Worm (Caenorhabditis elegans): ENCODE results near the gene F33G12.6.

F33G12.6 gene

ce11 chrII:5093945-5094344 is 44.2 kb downstream of the F33G12.6 start, which contains the start of gene C04G6.13:
Gene C04G6.13, plus strand, starts transcription at chrII:5094245.
- TF ChIP-seq mes-4 (tag; optimal IDR thresholded peaks at IDR 0.05), result no peak
- no peak for TF ChIP-seq unc-62 (GFP tag; optimal IDR thresholded peaks at IDR 0.05)
- no peak for TF ChIP-seq ztf-6 (GFP tag; IDR thresholded peaks at IDR 0.05)
- TF ChIP-seq B0261.1 (tag; optimal IDR thresholded peaks at IDR 0.05), result no peak

- TF ChIP-seq egrh-3 (GFP tag; IDR thresholded peaks at IDR 0.05), result peak; percentile 92
Observed at ce11 chrII:5097463-5097862, 47.7 kb downstream of the F33G12.6 start.

- TF ChIP-seq nfya-2 (GFP tag; IDR thresholded peaks at IDR 0.05) (no peak), zfh-2 (GFP tag; conservative IDR thresholded peaks at IDR 0.05) (no peak), lin-35 (GFP tag; optimal IDR thresholded peaks at IDR 0.05) (no peak), athp-1 (tag; optimal IDR thresholded peaks at IDR 0.05) (no peak), dpl-1 (GFP tag; optimal IDR thresholded peaks at IDR 0.05) (no peak), ekl-4 (GFP tag; IDR thresholded peaks at IDR 0.05) (no peak), lin-26 (GFP tag; IDR thresholded peaks at IDR 0.05) (no peak), die-1 (tag; optimal IDR thresholded peaks at IDR 0.05) (no peak)
Observed at ce11 chrII:5099034-5099433, 49.3 kb downstream of the F33G12.6 start.

ce11 chrII:5099649-5100048 is 49.9 kb downstream of the F33G12.6 start, which contains the start of gene C04G6.6:
Gene C04G6.6, minus strand, starts transcription at chrII:5099749.
- no peak for TF ChIP-seq tbp1 (GFP tag; optimal IDR thresholded peaks at IDR 0.05)
- no peak for TF ChIP-seq T07F8.4 (tag; optimal IDR thresholded peaks at IDR 0.05)
- TF ChIP-seq lin-40 (tag; optimal IDR thresholded peaks at IDR 0.05), result no peak
- no peak for TF ChIP-seq mxl-1 (tag; optimal IDR thresholded peaks at IDR 0.05)

ce11 chrII:5101701-5102100 is 52.0 kb downstream of the F33G12.6 start, which contains the start of the genes idpb-3 and idpb-1:
Gene idpb-3, minus strand, starts transcription at chrII:5101801.
Gene idpb-1, plus strand, starts transcription at chrII:5101984.
- TF ChIP-seq aptf-2 (GFP tag; conservative IDR thresholded peaks at IDR 0.05), result no peak
- no peak for TF ChIP-seq ztf-25 (GFP tag; IDR thresholded peaks at IDR 0.05)
- TF ChIP-seq T26A5.8 (tag; optimal IDR thresholded peaks at IDR 0.05), result no peak
- no peak for TF ChIP-seq let-607 (tag; optimal IDR thresholded peaks at IDR 0.05)
- TF ChIP-seq C17E4.6 (GFP tag; IDR thresholded peaks at IDR 0.05), result no peak
- TF ChIP-seq F49E8.2 (tag; optimal IDR thresholded peaks at IDR 0.05; ENCODE audit: insufficient read depth), result no peak
- no peak for TF ChIP-seq lin-40 (tag; optimal IDR thresholded peaks at IDR 0.05)
- no peak for TF ChIP-seq ztf-28 (GFP tag; IDR thresholded peaks at IDR 0.05)
- TF ChIP-seq rpc-1 (optimal IDR thresholded peaks at IDR 0.05), result no peak
- TF ChIP-seq rpc-1 (tag; optimal IDR thresholded peaks at IDR 0.05), result no peak
- TF ChIP-seq F55B11.4 (tag; optimal IDR thresholded peaks at IDR 0.05; ENCODE audit: borderline replicate concordance, insufficient read depth), result no peak
- no peak for TF ChIP-seq gei-17 (GFP tag; optimal IDR thresholded peaks at IDR 0.05)
- TF ChIP-seq nhr-120 (GFP tag; IDR thresholded peaks at IDR 0.05), result no peak
- TF ChIP-seq snpc-3.4 (tag; optimal IDR thresholded peaks at IDR 0.05), result no peak

ce11 chrII:5103189-5103588 is 53.5 kb downstream of the F33G12.6 start:
- no peak for TF ChIP-seq Y95B8A.8 (GFP tag; IDR thresholded peaks at IDR 0.05)

Data from whole organism, young adult.